Worm (Caenorhabditis elegans) whole organism, L4/young adult: ENCODE data around the gene kin-36.
"Not testable (repeated sequence)": the region's sequence is repeated elsewhere in the genome, so short reads cannot be mapped to it uniquely, and the experiment has no call there.

Source experiments
- W03F9.2 ChIP-seq: fragments of 150-350 bp; optimal IDR thresholded peaks from 2 replicates; lab custom pipeline; 2014; ENCODE audit warnings: missing biosample characterization, missing genetic modification characterization
- dao-5 ChIP-seq: sonication (generic microtip); optimal IDR thresholded peaks from 2 replicates; lab custom pipeline; 2016; ENCODE audit warnings: missing genotype, missing genetic modification characterization, moderate library complexity, missing compliant biosample characterization
- him-1 ChIP-seq: sonication (generic microtip); optimal IDR thresholded peaks from 2 replicates; lab custom pipeline; 2016; ENCODE audit warnings: missing genotype, missing genetic modification reagents, missing genetic modification characterization, missing compliant biosample characterization

ce11 chrIV:4715785-4716184 lies 37.0 kb downstream of the kin-36 start, which contains the start of gene miro-1:
- not testable (repeated sequence) for TF ChIP-seq W03F9.2, dao-5, him-1 (tag; lab: Kevin White, UChicago)
